Fruit fly (Drosophila melanogaster) whole organism, embryonic: Measurements from ENCODE around the gene dia.

Experiments used
- Bteb2 ChIP-seq: fragments of 200-800 bp; sonication (Bioruptor generic); optimal IDR thresholded peaks from 2 replicates; lab custom pipeline; 2016; ENCODE audit warnings: missing biosample characterization, missing genetic modification characterization
- CG11093 ChIP-seq: fragments of 200-800 bp; sonication (Bioruptor generic); IDR thresholded peaks from 3 replicates; pipeline ENCODE4 v1.3.6; 2022; ENCODE audit warnings: missing biosample characterization, missing genetic modification characterization
- CG11723 ChIP-seq: fragments of 200-800 bp; sonication (Bioruptor generic); optimal IDR thresholded peaks from 2 replicates; lab custom pipeline; 2017; ENCODE audit warnings: missing biosample characterization, mild to moderate bottlenecking, missing genetic modification characterization
- CG1233 ChIP-seq: fragments of 200-800 bp; sonication (Bioruptor generic); optimal IDR thresholded peaks from 4 replicates; lab custom pipeline; 2018; ENCODE audit warnings: missing biosample characterization, mild to moderate bottlenecking, missing genetic modification characterization
- CG12659 ChIP-seq: fragments of 200-800 bp; sonication (Bioruptor generic); optimal IDR thresholded peaks from 3 replicates; lab custom pipeline; 2017; ENCODE audit warnings: mild to moderate bottlenecking, missing biosample characterization, missing genetic modification reagents, missing genetic modification characterization
- CG15479 ChIP-seq: fragments of 200-800 bp; sonication (Bioruptor generic); optimal IDR thresholded peaks from 3 replicates; lab custom pipeline; 2019; ENCODE audit warnings: missing biosample characterization, mild to moderate bottlenecking, missing genetic modification characterization, moderate library complexity
- CG1603 ChIP-seq: fragments of 200-800 bp; sonication (Bioruptor generic); optimal IDR thresholded peaks from 2 replicates; lab custom pipeline; 2019; ENCODE audit warnings: missing biosample characterization, mild to moderate bottlenecking, missing genetic modification characterization, moderate library complexity
- CG17359 ChIP-seq: fragments of 200-800 bp; sonication (Bioruptor generic); optimal IDR thresholded peaks from 3 replicates; lab custom pipeline; 2018; ENCODE audit warnings: missing biosample characterization, mild to moderate bottlenecking, missing genetic modification characterization, moderate library complexity
- CG17385 ChIP-seq: fragments of 200-800 bp; sonication (Bioruptor generic); optimal IDR thresholded peaks from 3 replicates; lab custom pipeline; 2018; ENCODE audit warnings: missing biosample characterization, mild to moderate bottlenecking, missing genetic modification characterization
- CG17612 ChIP-seq: fragments of 200-800 bp; sonication (Bioruptor generic); IDR thresholded peaks from 2 replicates; pipeline ENCODE4 v1.3.6; 2022; ENCODE audit warnings: missing biosample characterization, missing genetic modification characterization
- CG18599 ChIP-seq: fragments of 200-800 bp; sonication (Bioruptor generic); optimal IDR thresholded peaks from 3 replicates; lab custom pipeline; 2017; ENCODE audit warnings: missing biosample characterization, missing genetic modification characterization, mild to moderate bottlenecking, moderate library complexity, missing genetic modification reagents
- CG3995 ChIP-seq: fragments of 200-800 bp; sonication (Bioruptor generic); optimal IDR thresholded peaks from 3 replicates; lab custom pipeline; 2016; ENCODE audit warnings: missing biosample characterization, missing genetic modification characterization
- CG4282 ChIP-seq: fragments of 200-800 bp; sonication (Bioruptor generic); optimal IDR thresholded peaks from 2 replicates; lab custom pipeline; 2016; ENCODE audit warnings: missing biosample characterization, missing genetic modification characterization
- CG4730 ChIP-seq: fragments of 200-800 bp; sonication (Bioruptor generic); IDR thresholded peaks from 2 replicates; pipeline ENCODE4 v1.3.6; 2022; ENCODE audit warnings: missing biosample characterization, missing genetic modification characterization
- CG6272 ChIP-seq: fragments of 200-800 bp; sonication (Bioruptor generic); IDR thresholded peaks from 2 replicates; pipeline ENCODE4 v1.3.6; 2022; ENCODE audit warnings: missing biosample characterization, missing genetic modification characterization
- CG7786 ChIP-seq: fragments of 200-800 bp; sonication (Bioruptor generic); optimal IDR thresholded peaks from 2 replicates; lab custom pipeline; 2016; ENCODE audit warnings: missing biosample characterization, missing genetic modification characterization
- CG9215 ChIP-seq: fragments of 200-800 bp; sonication (Bioruptor generic); IDR thresholded peaks from 2 replicates; pipeline ENCODE4 v1.3.6; 2022; ENCODE audit warnings: missing biosample characterization, missing genetic modification characterization
- CkIIα-i1 ChIP-seq: fragments of 200-800 bp; sonication (Bioruptor generic); IDR thresholded peaks from 2 replicates; pipeline ENCODE4 v1.3.6; 2022; ENCODE audit warnings: missing biosample characterization, missing genetic modification characterization
- CoRest ChIP-seq: fragments of 200-800 bp; sonication (Bioruptor generic); optimal IDR thresholded peaks from 3 replicates; lab custom pipeline; 2018; ENCODE audit warnings: missing biosample characterization, mild to moderate bottlenecking, missing genetic modification characterization, moderate library complexity
- Hand ChIP-seq: fragments of 200-800 bp; sonication (Bioruptor generic); optimal IDR thresholded peaks from 2 replicates; lab custom pipeline; 2017; ENCODE audit warnings: mild to moderate bottlenecking, missing biosample characterization, missing genetic modification reagents, missing genetic modification characterization
- Hr3 ChIP-seq: fragments of 200-800 bp; sonication (Bioruptor generic); optimal IDR thresholded peaks from 3 replicates; lab custom pipeline; 2016; ENCODE audit warnings: missing biosample characterization, missing genetic modification characterization
- Jarid2 ChIP-seq: fragments of 200-800 bp; sonication (Bioruptor generic); optimal IDR thresholded peaks from 3 replicates; lab custom pipeline; 2017; ENCODE audit warnings: mild to moderate bottlenecking, missing biosample characterization, missing genetic modification reagents, missing genetic modification characterization
- Lhr ChIP-seq: fragments of 200-800 bp; sonication (Bioruptor generic); optimal IDR thresholded peaks from 3 replicates; lab custom pipeline; 2017; ENCODE audit warnings: mild to moderate bottlenecking, missing biosample characterization, missing genetic modification reagents, missing genetic modification characterization
- Lpt ChIP-seq: fragments of >200 bp; optimal IDR thresholded peaks from 2 replicates; lab custom pipeline; 2018; ENCODE audit warnings: missing biosample characterization, missing genetic modification characterization
- MTF-1 ChIP-seq: fragments of 200-800 bp; sonication (Bioruptor generic); optimal IDR thresholded peaks from 2 replicates; lab custom pipeline; 2018; ENCODE audit warnings: missing biosample characterization, mild to moderate bottlenecking, missing genetic modification characterization, borderline replicate concordance
- NC2α ChIP-seq: fragments of 200-800 bp; sonication (Bioruptor generic); optimal IDR thresholded peaks from 2 replicates; lab custom pipeline; 2016; ENCODE audit warnings: missing biosample characterization, missing genetic modification characterization
- NC2β ChIP-seq: fragments of 200-800 bp; sonication (Bioruptor generic); optimal IDR thresholded peaks from 2 replicates; lab custom pipeline; 2016; ENCODE audit warnings: missing biosample characterization, missing genetic modification characterization
- PHDP ChIP-seq: fragments of 200-800 bp; sonication (Bioruptor generic); optimal IDR thresholded peaks from 3 replicates; lab custom pipeline; 2018; ENCODE audit warnings: missing biosample characterization, mild to moderate bottlenecking, missing genetic modification characterization, moderate library complexity
- Rfx ChIP-seq: fragments of 200-800 bp; sonication (Bioruptor generic); IDR thresholded peaks from 2 replicates; pipeline ENCODE4 v1.3.6; 2022; ENCODE audit warnings: missing biosample characterization, missing genetic modification characterization
- Six4 ChIP-seq: fragments of 200-800 bp; sonication (Bioruptor generic); optimal IDR thresholded peaks from 2 replicates; lab custom pipeline; 2016; ENCODE audit warnings: missing biosample characterization, missing genetic modification characterization
- Xrp1 ChIP-seq: fragments of 200-800 bp; sonication (Bioruptor generic); IDR thresholded peaks from 2 replicates; pipeline ENCODE4 v1.3.6; 2022; ENCODE audit warnings: missing biosample characterization, missing genetic modification characterization
- abd-A ChIP-seq: fragments of 200-800 bp; sonication (Bioruptor generic); optimal IDR thresholded peaks from 3 replicates; lab custom pipeline; 2019; ENCODE audit warnings: missing biosample characterization, mild to moderate bottlenecking, missing genetic modification characterization, moderate library complexity
- ato ChIP-seq: fragments of 200-800 bp; sonication (Bioruptor generic); IDR thresholded peaks from 2 replicates; pipeline ENCODE4 v1.3.6; 2022; ENCODE audit warnings: missing biosample characterization, missing genetic modification characterization; ENCODE audit not compliant: partially characterized antibody
- chif ChIP-seq, 2 experiments: fragments of 200-800 bp; sonication (Bioruptor generic); optimal IDR thresholded peaks; 3 replicates each; lab custom pipeline; 2016; ENCODE audit warnings: missing biosample characterization in 2 of 2, missing genetic modification characterization in 2 of 2
- chinmo ChIP-seq: fragments of 200-800 bp; sonication (Bioruptor generic); IDR thresholded peaks from 4 replicates; pipeline ENCODE4 v1.3.6; 2022; ENCODE audit warnings: missing biosample characterization, missing genetic modification characterization; ENCODE audit not compliant: partially characterized antibody
- dimm ChIP-seq: fragments of 200-800 bp; sonication (Bioruptor generic); IDR thresholded peaks from 2 replicates; pipeline ENCODE4 v1.3.6; 2022; ENCODE audit warnings: missing biosample characterization, missing genetic modification characterization
- fd64A ChIP-seq: fragments of 200-800 bp; sonication (Bioruptor generic); optimal IDR thresholded peaks from 3 replicates; lab custom pipeline; 2018; ENCODE audit warnings: missing biosample characterization, mild to moderate bottlenecking, missing genetic modification characterization
- fu2 ChIP-seq: fragments of 200-800 bp; sonication (Bioruptor generic); optimal IDR thresholded peaks from 2 replicates; lab custom pipeline; 2016; ENCODE audit warnings: missing biosample characterization, missing genetic modification characterization
- hbn ChIP-seq: fragments of 200-800 bp; sonication (Bioruptor generic); IDR thresholded peaks from 2 replicates; pipeline ENCODE4 v1.3.6; 2022; ENCODE audit warnings: missing biosample characterization, missing genetic modification characterization; ENCODE audit not compliant: partially characterized antibody
- hth ChIP-seq: fragments of >200 bp; optimal IDR thresholded peaks from 2 replicates; lab custom pipeline; 2017; ENCODE audit warnings: inconsistent platforms
- ken ChIP-seq: fragments of 200-800 bp; sonication (Bioruptor generic); IDR thresholded peaks from 3 replicates; pipeline ENCODE4 v1.3.6; 2022; ENCODE audit warnings: missing biosample characterization, missing genetic modification characterization
- pnt ChIP-seq: fragments of 200-800 bp; sonication (Bioruptor generic); optimal IDR thresholded peaks from 3 replicates; lab custom pipeline; 2016; ENCODE audit warnings: missing biosample characterization, missing genetic modification characterization
- ranshi ChIP-seq: fragments of 200-800 bp; sonication (Bioruptor generic); IDR thresholded peaks from 2 replicates; pipeline ENCODE4 v1.3.6; 2022; ENCODE audit warnings: missing biosample characterization, missing genetic modification characterization
- seq ChIP-seq: fragments of 200-800 bp; sonication (Bioruptor generic); IDR thresholded peaks from 2 replicates; pipeline ENCODE4 v1.3.6; 2022; ENCODE audit warnings: missing biosample characterization, missing genetic modification characterization
- sqz ChIP-seq: fragments of 200-800 bp; sonication (Bioruptor generic); optimal IDR thresholded peaks from 3 replicates; lab custom pipeline; 2018; ENCODE audit warnings: missing biosample characterization, mild to moderate bottlenecking, missing genetic modification characterization
- tup ChIP-seq: fragments of 200-800 bp; sonication (Bioruptor generic); optimal IDR thresholded peaks from 2 replicates; lab custom pipeline; 2016; ENCODE audit warnings: missing biosample characterization, mild to moderate bottlenecking, missing genetic modification characterization, moderate library complexity
- twi ChIP-seq: fragments of 200-800 bp; optimal IDR thresholded peaks from 2 replicates; lab custom pipeline; 2019; ENCODE audit warnings: missing biosample characterization, mild to moderate bottlenecking, missing genetic modification characterization, moderate library complexity
- yki ChIP-seq: fragments of >200 bp; optimal IDR thresholded peaks from 3 replicates; lab custom pipeline; 2018
- z ChIP-seq: fragments of 200-800 bp; sonication (Bioruptor generic); IDR thresholded peaks from 3 replicates; pipeline ENCODE4 v1.3.6; 2022; ENCODE audit warnings: missing biosample characterization, missing genetic modification characterization

dia gene

dm6 chr2L:20805624-20806339 is 47.8 kb downstream of the dia start (continued):
- TF ChIP-seq CG18599 (GFP tag; lab: Kevin White, UChicago) = peak; percentile 98
- peak; percentile 87 for TF ChIP-seq MTF-1 (GFP tag; lab: Kevin White, UChicago)
- TF ChIP-seq ranshi = peak; percentile 93
- peak; percentile 92 for TF ChIP-seq ken (GFP tag; lab: Robert Waterston, UW)
- no peak for TF ChIP-seq Lpt (GFP tag; lab: Kevin White, UChicago)
- peak; percentile 97 for TF ChIP-seq CoRest
- peak; percentile 83 to 84 for TF ChIP-seq chif (GFP tag; optimal IDR thresholded peaks at IDR 0.05; lab: Kevin White, UChicago)
- TF ChIP-seq z (GFP tag; lab: Robert Waterston, UW) = peak; percentile 61; the same call in 1 of the 3 replicates
- TF ChIP-seq Hand (GFP tag; lab: Kevin White, UChicago) = peak; percentile 94
- TF ChIP-seq seq (GFP tag; lab: Robert Waterston, UW) = peak; percentile 97
- peak; percentile 88 for TF ChIP-seq Six4 (GFP tag; lab: Kevin White, UChicago)
- no peak for TF ChIP-seq CG15479 (GFP tag; lab: Kevin White, UChicago)
- TF ChIP-seq hth (lab: Kevin White, UChicago) = no peak
- TF ChIP-seq tup (GFP tag; lab: Kevin White, UChicago) = peak; percentile 94
- TF ChIP-seq CG4730 (GFP tag; lab: Robert Waterston, UW) = peak; percentile 95
- TF ChIP-seq CG11093 (GFP tag; lab: Robert Waterston, UW) = peak; percentile 91
- TF ChIP-seq CG1233 = peak; percentile 92
- TF ChIP-seq CG11723 (GFP tag; lab: Kevin White, UChicago) = peak; percentile 91
- peak; percentile 96 for TF ChIP-seq CG1603
- TF ChIP-seq Hr3 (GFP tag; lab: Kevin White, UChicago) = peak; percentile 96
- TF ChIP-seq CG7786 (GFP tag; lab: Kevin White, UChicago) = peak; percentile 73
- peak; percentile 86 for TF ChIP-seq Jarid2 (GFP tag; lab: Kevin White, UChicago)
- TF ChIP-seq CG17385 = peak; percentile 92
- TF ChIP-seq chinmo (GFP tag; lab: Robert Waterston, UW) = peak; percentile 80; the same call in 3 of the 4 replicates
- peak; percentile 78 for TF ChIP-seq NC2β (GFP tag; lab: Kevin White, UChicago)
- peak; percentile 80 for TF ChIP-seq fu2 (GFP tag; lab: Kevin White, UChicago)
- 0 out of 2 replicates have a peak, but pooled peaks have one; percentile 34 for TF ChIP-seq hbn (GFP tag; lab: Robert Waterston, UW)
- peak; percentile 55 for TF ChIP-seq pnt
- peak; percentile 92 for TF ChIP-seq abd-A (tag; lab: Kevin White, UChicago)
- peak; percentile 92 for TF ChIP-seq CG9215 (GFP tag; lab: Robert Waterston, UW)
- peak; percentile 97 for TF ChIP-seq Rfx (GFP tag; lab: Robert Waterston, UW)
- peak; percentile 92 for TF ChIP-seq CG6272 (GFP tag; lab: Robert Waterston, UW)
- TF ChIP-seq CG4282 (GFP tag; lab: Kevin White, UChicago) = peak; percentile 63
- peak; percentile 64 for TF ChIP-seq CG3995 (GFP tag; lab: Kevin White, UChicago)
- peak; percentile 49; the same call in 1 of the 2 replicates for TF ChIP-seq ato (GFP tag; lab: Robert Waterston, UW)
- peak; percentile 96 for TF ChIP-seq Xrp1 (GFP tag; lab: Robert Waterston, UW)
- TF ChIP-seq CG12659 (GFP tag; lab: Kevin White, UChicago) = peak; percentile 97
- TF ChIP-seq twi (tag; lab: Kevin White, UChicago) = peak; percentile 89
- peak; percentile 53; the same call in 1 of the 2 replicates for TF ChIP-seq CkIIα-i1 (GFP tag; lab: Robert Waterston, UW)
- peak; percentile 90 for TF ChIP-seq Bteb2 (GFP tag; lab: Kevin White, UChicago)
- peak; percentile 97 for TF ChIP-seq CG17359 (tag; lab: Kevin White, UChicago)
- TF ChIP-seq fd64A = peak; percentile 84
- TF ChIP-seq PHDP (tag; lab: Kevin White, UChicago) = peak; percentile 97
- TF ChIP-seq NC2α (GFP tag; lab: Kevin White, UChicago) = peak; percentile 15
- TF ChIP-seq yki = no peak
- TF ChIP-seq Lhr = peak; percentile 79
- peak; percentile 83 for TF ChIP-seq sqz (GFP tag; lab: Kevin White, UChicago)
- peak; percentile 86 for TF ChIP-seq dimm
- peak; percentile 86 for TF ChIP-seq CG17612 (GFP tag; lab: Robert Waterston, UW)
